Fruit fly (Drosophila melanogaster) whole organism, wandering third instar larva: Measurements from ENCODE around the gene CG11977.

Experiments
- Abd-B ChIP-seq: fragments of >200 bp; optimal IDR thresholded peaks from 2 replicates; lab custom pipeline; 2017; ENCODE audit warnings: missing biosample characterization, missing genetic modification characterization
- CrebA ChIP-seq: fragments of 200-800 bp; sonication (Bioruptor generic); optimal IDR thresholded peaks from 2 replicates; lab custom pipeline; 2016; ENCODE audit warnings: missing biosample characterization, mild to moderate bottlenecking, missing genetic modification characterization, borderline replicate concordance
- Dfd ChIP-seq: fragments of >200 bp; optimal IDR thresholded peaks from 2 replicates; lab custom pipeline; 2017; ENCODE audit warnings: missing biosample characterization, missing genetic modification characterization
- Dif ChIP-seq: fragments of 200-275, 200-300 bp; sonication (Bioruptor generic); optimal IDR thresholded peaks from 2 replicates; lab custom pipeline; 2018; ENCODE audit warnings: missing biosample characterization, missing genetic modification characterization; ENCODE audit not compliant: partially characterized antibody
- GATAd ChIP-seq: sonication (Bioruptor generic); optimal IDR thresholded peaks from 2 replicates; lab custom pipeline; 2016; ENCODE audit warnings: missing biosample characterization, missing genetic modification characterization
- Hnf4 ChIP-seq: fragments of 200-800 bp; sonication (Bioruptor generic); optimal IDR thresholded peaks from 2 replicates; lab custom pipeline; 2016; ENCODE audit warnings: missing biosample characterization, mild to moderate bottlenecking, missing genetic modification characterization
- Hr78 ChIP-seq: fragments of >200 bp; optimal IDR thresholded peaks from 2 replicates; lab custom pipeline; 2017; ENCODE audit warnings: missing biosample characterization, missing genetic modification characterization
- Hr83 ChIP-seq: fragments of 200-300 bp; sonication (Bioruptor generic); optimal IDR thresholded peaks from 2 replicates; lab custom pipeline; 2016; ENCODE audit warnings: missing biosample characterization, mild to moderate bottlenecking, missing genetic modification characterization, moderate library complexity; ENCODE audit not compliant: poor library complexity, severe bottlenecking
- Jra ChIP-seq: sonication (Bioruptor generic); optimal IDR thresholded peaks from 2 replicates; lab custom pipeline; 2016; ENCODE audit warnings: missing biosample characterization, missing genetic modification characterization
- OdsH ChIP-seq: fragments of 200-800 bp; sonication (Bioruptor generic); optimal IDR thresholded peaks from 2 replicates; lab custom pipeline; 2016; ENCODE audit warnings: missing biosample characterization, mild to moderate bottlenecking, missing genetic modification characterization
- Rel ChIP-seq, 2 experiments: fragments of 200-800 bp; sonication (Bioruptor generic) in 1 of 2; optimal IDR thresholded peaks; 2 replicates in 1 of 2; 3 replicates in 1 of 2; lab custom pipeline; 2016 to 2019; ENCODE audit warnings: mild to moderate bottlenecking in 2 of 2, missing biosample characterization in 2 of 2, missing genetic modification characterization in 2 of 2, moderate library complexity in 1 of 2
- Sp1 ChIP-seq: fragments of 200-800 bp; sonication (Bioruptor generic); optimal IDR thresholded peaks from 3 replicates; lab custom pipeline; 2019; ENCODE audit warnings: missing biosample characterization, mild to moderate bottlenecking, missing genetic modification characterization, moderate library complexity
- Vsx2 ChIP-seq: fragments of 200-300, 225-300 bp; sonication (Bioruptor generic); optimal IDR thresholded peaks from 2 replicates; lab custom pipeline; 2018; ENCODE audit warnings: missing biosample characterization, missing genetic modification characterization; ENCODE audit not compliant: partially characterized antibody
- dl ChIP-seq, 2 experiments: fragments of 175-275, 200-275 bp in 1 of 2; fragments of 200-275 bp in 1 of 2; sonication (Bioruptor generic); optimal IDR thresholded peaks; lab custom pipeline; 2018; ENCODE audit warnings: mild to moderate bottlenecking in 2 of 2, missing biosample characterization in 2 of 2, missing genetic modification characterization in 2 of 2, moderate library complexity in 2 of 2; ENCODE audit not compliant: partially characterized antibody in 2 of 2, insufficient read depth in 1 of 2
- dmrt93B ChIP-seq: fragments of 200-800 bp; sonication (Bioruptor generic); optimal IDR thresholded peaks from 2 replicates; lab custom pipeline; 2018; ENCODE audit warnings: missing biosample characterization, mild to moderate bottlenecking, missing genetic modification characterization
- ey ChIP-seq: fragments of 200-800 bp; sonication (Bioruptor generic); optimal IDR thresholded peaks from 2 replicates; lab custom pipeline; 2016; ENCODE audit warnings: missing biosample characterization, missing genetic modification characterization
- foxo ChIP-seq, 2 experiments: fragments of 200-800 bp; sonication (Bioruptor generic); optimal IDR thresholded peaks; 2 replicates in 1 of 2; 3 replicates in 1 of 2; lab custom pipeline; 2016 to 2017; ENCODE audit warnings: missing biosample characterization in 2 of 2, missing genetic modification characterization in 2 of 2
- fru ChIP-seq: fragments of 200-800 bp; sonication (Bioruptor generic); optimal IDR thresholded peaks from 3 replicates; lab custom pipeline; 2016; ENCODE audit warnings: missing biosample characterization, mild to moderate bottlenecking, missing genetic modification characterization
- h ChIP-seq: fragments of 200-800 bp; sonication (Bioruptor generic); optimal IDR thresholded peaks from 3 replicates; lab custom pipeline; 2016; ENCODE audit warnings: missing biosample characterization, mild to moderate bottlenecking, missing genetic modification characterization
- jim ChIP-seq: fragments of 175-275, 200-325 bp; sonication (Bioruptor generic); optimal IDR thresholded peaks from 2 replicates; lab custom pipeline; 2016; ENCODE audit warnings: missing biosample characterization, mild to moderate bottlenecking, missing genetic modification characterization
- lola ChIP-seq: fragments of >200 bp; optimal IDR thresholded peaks from 2 replicates; lab custom pipeline; 2017; ENCODE audit warnings: missing biosample characterization, missing genetic modification characterization
- pan ChIP-seq: fragments of >200 bp; optimal IDR thresholded peaks from 2 replicates; lab custom pipeline; 2017
- psq ChIP-seq: fragments of 200-800 bp; sonication (Bioruptor generic); optimal IDR thresholded peaks from 3 replicates; lab custom pipeline; 2017; ENCODE audit warnings: missing biosample characterization, mild to moderate bottlenecking, missing genetic modification characterization, moderate library complexity
- rgr ChIP-seq: fragments of 200-800 bp; sonication (Bioruptor generic); optimal IDR thresholded peaks from 3 replicates; lab custom pipeline; 2016; ENCODE audit warnings: missing biosample characterization, mild to moderate bottlenecking, missing genetic modification characterization
- sage ChIP-seq: fragments of 200-800 bp; sonication (Bioruptor generic); optimal IDR thresholded peaks from 2 replicates; lab custom pipeline; 2016; ENCODE audit warnings: missing biosample characterization, mild to moderate bottlenecking, missing genetic modification characterization
- tai ChIP-seq: sonication (Bioruptor generic); optimal IDR thresholded peaks from 2 replicates; lab custom pipeline; 2016; ENCODE audit warnings: missing biosample characterization, missing genetic modification characterization
- usp ChIP-seq: fragments of >200 bp; optimal IDR thresholded peaks from 2 replicates; lab custom pipeline; 2017; ENCODE audit warnings: missing biosample characterization, missing genetic modification characterization
- woc ChIP-seq: sonication (Bioruptor generic); optimal IDR thresholded peaks from 2 replicates; lab custom pipeline; 2016; ENCODE audit warnings: missing biosample characterization, mild to moderate bottlenecking, missing genetic modification characterization

CG11977 gene

DNA sequence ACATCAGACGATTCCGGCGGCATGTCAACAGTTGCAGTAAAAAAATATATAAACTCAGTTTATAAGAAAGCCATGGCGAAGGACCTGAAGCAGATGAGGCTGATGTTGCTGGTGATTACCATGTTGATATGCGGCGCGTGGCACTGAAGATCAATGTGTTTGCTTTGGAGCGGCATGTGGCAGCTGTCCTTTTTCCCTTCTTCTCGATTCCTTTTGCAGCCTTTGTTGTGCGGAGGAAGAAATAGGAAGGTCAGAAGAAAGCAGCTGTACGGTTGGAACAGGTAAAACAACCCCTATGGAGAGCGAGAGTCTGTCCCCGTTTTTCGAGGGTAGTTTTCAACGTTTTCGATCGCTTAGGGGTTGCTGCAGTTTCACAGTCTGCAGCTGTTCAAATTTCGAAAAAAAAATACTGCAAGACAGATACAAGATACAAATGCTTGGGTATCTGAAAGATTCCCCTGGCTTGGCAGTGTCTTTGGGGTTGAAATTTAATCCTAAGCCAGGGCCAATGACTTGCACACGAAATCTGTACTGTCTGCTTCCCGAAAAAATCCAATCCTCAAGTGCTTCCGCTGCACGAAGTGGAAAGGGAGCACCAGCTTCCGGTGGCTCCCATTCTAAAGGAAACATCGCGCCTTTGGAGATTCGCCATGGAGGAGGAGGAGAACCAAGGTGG is 27.5 kb downstream of the CG11977 start:
- no peak for TF ChIP-seq dl (GFP tag; optimal IDR thresholded peaks at IDR 0.05; lab: Kevin White, UChicago; ENCODE audit: insufficient read depth in 1 of 2, partially characterized antibody in 2 of 2)
- TF ChIP-seq fru (GFP tag; lab: Kevin White, UChicago): no peak
- TF ChIP-seq rgr (GFP tag; lab: Kevin White, UChicago): no peak
- TF ChIP-seq Jra: no peak
- no peak for TF ChIP-seq OdsH (GFP tag; lab: Kevin White, UChicago)
- TF ChIP-seq Hr83 (GFP tag; lab: Kevin White, UChicago): no peak
- no peak for TF ChIP-seq pan (lab: Kevin White, UChicago)
- TF ChIP-seq sage: no peak
- no peak for TF ChIP-seq ey (GFP tag; lab: Kevin White, UChicago)
- no peak for TF ChIP-seq jim (GFP tag; lab: Kevin White, UChicago)

DNA sequence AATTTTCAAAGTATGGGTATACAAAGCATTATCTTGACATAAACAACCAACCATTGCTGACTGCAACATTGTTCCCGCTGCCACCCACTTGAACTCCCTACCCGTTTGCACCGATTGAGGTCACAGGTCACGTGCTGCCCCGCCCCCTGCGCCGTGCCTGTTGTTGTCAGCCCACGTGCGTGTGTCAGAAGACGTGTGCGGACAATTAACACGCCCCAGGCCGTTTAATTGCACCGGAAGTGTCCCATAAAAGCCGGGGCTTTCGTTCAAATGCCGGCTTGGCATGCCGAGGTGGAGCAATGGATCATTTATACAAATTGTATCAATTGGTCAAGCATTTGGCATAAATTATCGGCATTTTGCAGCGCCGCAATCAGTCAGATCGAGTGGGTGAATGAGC is 29.6 kb downstream of the CG11977 start:
- TF ChIP-seq Hnf4 (GFP tag; lab: Kevin White, UChicago) (no peak), psq (no peak), woc (GFP tag; lab: Kevin White, UChicago) (no peak), lola (GFP tag; lab: Kevin White, UChicago) (no peak), h (GFP tag; lab: Kevin White, UChicago) (no peak), Rel (GFP tag; optimal IDR thresholded peaks at IDR 0.05; lab: Kevin White, UChicago) (no peak), Rel (tag; optimal IDR thresholded peaks at IDR 0.05; lab: Kevin White, UChicago) (no peak), OdsH (GFP tag; lab: Kevin White, UChicago) (no peak), dmrt93B (no peak), foxo (GFP tag; optimal IDR thresholded peaks at IDR 0.05; lab: Kevin White, UChicago) (no peak), usp (GFP tag; lab: Kevin White, UChicago) (no peak), pan (lab: Kevin White, UChicago) (no peak), CrebA (GFP tag; lab: Kevin White, UChicago) (no peak), Sp1 (GFP tag; lab: Kevin White, UChicago) (no peak), Abd-B (GFP tag; lab: Kevin White, UChicago) (no peak)

DNA sequence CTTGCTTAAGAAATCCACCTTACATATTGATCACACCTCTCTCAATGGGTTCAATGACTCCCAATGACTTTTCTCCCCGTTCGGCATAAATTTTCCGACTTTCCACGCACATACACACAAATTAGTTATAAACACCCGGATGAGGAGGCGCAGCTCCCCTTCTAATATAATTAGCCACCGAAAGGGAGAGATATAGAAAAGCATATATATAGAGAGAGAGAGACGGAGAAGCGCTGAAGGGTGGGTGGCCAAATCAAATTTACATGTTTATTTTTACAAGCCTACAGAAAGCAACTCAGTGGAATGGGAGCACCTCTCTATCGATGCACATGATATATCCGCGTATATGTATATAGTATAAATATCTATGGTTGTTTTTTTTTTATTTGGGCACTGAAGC is 31.2 kb downstream of the CG11977 start:
- no peak for TF ChIP-seq dl (GFP tag; optimal IDR thresholded peaks at IDR 0.05; lab: Kevin White, UChicago; ENCODE audit: insufficient read depth in 1 of 2, partially characterized antibody in 2 of 2)
- TF ChIP-seq woc (GFP tag; lab: Kevin White, UChicago): no peak
- TF ChIP-seq OdsH (GFP tag; lab: Kevin White, UChicago): no peak
- no peak for TF ChIP-seq Vsx2 (GFP tag; lab: Kevin White, UChicago)
- TF ChIP-seq Hr83 (GFP tag; lab: Kevin White, UChicago): no peak
- no peak for TF ChIP-seq dmrt93B
- no peak for TF ChIP-seq CrebA (GFP tag; lab: Kevin White, UChicago)
- no peak for TF ChIP-seq Dif (GFP tag; lab: Kevin White, UChicago)
- TF ChIP-seq tai (GFP tag; lab: Kevin White, UChicago): no peak
- no peak for TF ChIP-seq Dfd
- TF ChIP-seq GATAd (GFP tag; lab: Kevin White, UChicago): no peak
- TF ChIP-seq psq: no peak
- no peak for TF ChIP-seq foxo (GFP tag; optimal IDR thresholded peaks at IDR 0.05; lab: Kevin White, UChicago)
- TF ChIP-seq Hr78 (GFP tag; lab: Kevin White, UChicago): no peak
- no peak for TF ChIP-seq lola (GFP tag; lab: Kevin White, UChicago)
- no peak for TF ChIP-seq h (GFP tag; lab: Kevin White, UChicago)
- no peak for TF ChIP-seq jim (GFP tag; lab: Kevin White, UChicago)
- TF ChIP-seq Hnf4 (GFP tag; lab: Kevin White, UChicago): no peak
- TF ChIP-seq, all 38 proteins: peak for 0

dm6 chr3R:9029411-9029810 is 31.9 kb downstream of the CG11977 start:
- no peak for TF ChIP-seq pan (lab: Kevin White, UChicago)
- TF ChIP-seq Rel (GFP tag; optimal IDR thresholded peaks at IDR 0.05; lab: Kevin White, UChicago): no peak
- TF ChIP-seq Rel (tag; optimal IDR thresholded peaks at IDR 0.05; lab: Kevin White, UChicago): peak; percentile 13
